Worm (Caenorhabditis elegans) whole organism, midembryonic: Measurements from ENCODE around the gene gpr-2.

Experiments used
- flt-1 ChIP-seq: fragments of 200-800 bp; sonication (Bioruptor generic); IDR thresholded peaks from 2 replicates; pipeline ENCODE4 v1.3.6; 2022; ENCODE audit warnings: missing genetic modification characterization, missing compliant biosample characterization
- med-1 ChIP-seq: sonication (generic microtip); optimal IDR thresholded peaks from 2 replicates; lab custom pipeline; 2017; ENCODE audit warnings: missing genetic modification characterization, mild to moderate bottlenecking, missing compliant biosample characterization, antibody characterized with exemption, missing genetic modification reagents; ENCODE audit not compliant: insufficient read depth

ce11 chrIII:9361228-9361627 lies 31.7 kb downstream of the gpr-2 start, which contains the start of gene flp-25:
- TF ChIP-seq flt-1 (GFP tag; lab: Robert Waterston, UW) (no peak), med-1 (no peak)
